ENCODE assay signal across 1 fruit fly cellular context in genomic region chr3L:13925117-13925726, dm6.
TF ChIP-seq lines count a peak whose summit lies in the region.

TSS of gene Rgl (minus strand) at chr3L:13925335.

TF ChIP-seq in whole organism, embryonic, 481 proteins besides CTCF, POLR2A, EP300 and RAD21 (continued from another document):
- TF ChIP-seq chinmo (GFP tag; IDR thresholded peaks at IDR 0.05; lab: Robert Waterston, UW; ENCODE audit: partially characterized antibody) (peak; percentile 91; the same call in 3 of the 4 replicates), CG9437 (GFP tag; optimal IDR thresholded peaks at IDR 0.05; lab: Kevin White, UChicago) (peak; percentile 29), Lpt (GFP tag; optimal IDR thresholded peaks at IDR 0.05; lab: Kevin White, UChicago) (no peak), CG13775 (GFP tag; optimal IDR thresholded peaks at IDR 0.05; lab: Kevin White, UChicago) (peak; percentile 91), Med (GFP tag; lab: Kevin White, UChicago) (peak; percentile 84), hbn (GFP tag; IDR thresholded peaks at IDR 0.05; lab: Robert Waterston, UW; ENCODE audit: partially characterized antibody) (no peak), jumu (GFP tag; optimal IDR thresholded peaks at IDR 0.05; lab: Kevin White, UChicago) (no peak), otp (GFP tag; IDR thresholded peaks at IDR 0.05; lab: Robert Waterston, UW) (0 out of 3 replicates have a peak, but pooled peaks have one; percentile 31), CG34376 (GFP tag; optimal IDR thresholded peaks at IDR 0.05; lab: Kevin White, UChicago) (peak; percentile 3), schlank (tag; optimal IDR thresholded peaks at IDR 0.05; lab: Kevin White, UChicago) (no peak), Pdp1 (GFP tag; optimal IDR thresholded peaks at IDR 0.05; lab: Kevin White, UChicago) (peak in 1 of 2 experiments; percentile 19), dmrt11E (tag; optimal IDR thresholded peaks at IDR 0.05; lab: Kevin White, UChicago) (no peak), hkb (optimal IDR thresholded peaks at IDR 0.05; lab: Kevin White, UChicago) (no peak), hkb (GFP tag; IDR thresholded peaks at IDR 0.05; lab: Robert Waterston, UW) (0 out of 2 replicates have a peak, but pooled peaks have one; percentile 6), CG4360 (GFP tag; IDR thresholded peaks at IDR 0.05; lab: Robert Waterston, UW) (peak; percentile 93), CG17568 (GFP tag; optimal IDR thresholded peaks at IDR 0.05; lab: Kevin White, UChicago) (no peak)
